Fruit fly (Drosophila melanogaster) whole organism, wandering third instar larva: ENCODE data around the gene CG31674.

Experiments used
- CG9705 ChIP-seq: fragments of 200-800 bp; sonication (Bioruptor generic); optimal IDR thresholded peaks from 2 replicates; lab custom pipeline; 2018; ENCODE audit warnings: missing biosample characterization, mild to moderate bottlenecking, missing genetic modification characterization
- CrebA ChIP-seq: fragments of 200-800 bp; sonication (Bioruptor generic); optimal IDR thresholded peaks from 2 replicates; lab custom pipeline; 2016; ENCODE audit warnings: missing biosample characterization, mild to moderate bottlenecking, missing genetic modification characterization, borderline replicate concordance
- Hr78 ChIP-seq: fragments of >200 bp; optimal IDR thresholded peaks from 2 replicates; lab custom pipeline; 2017; ENCODE audit warnings: missing biosample characterization, missing genetic modification characterization
- Jra ChIP-seq: sonication (Bioruptor generic); optimal IDR thresholded peaks from 2 replicates; lab custom pipeline; 2016; ENCODE audit warnings: missing biosample characterization, missing genetic modification characterization
- dmrt93B ChIP-seq: fragments of 200-800 bp; sonication (Bioruptor generic); optimal IDR thresholded peaks from 2 replicates; lab custom pipeline; 2018; ENCODE audit warnings: missing biosample characterization, mild to moderate bottlenecking, missing genetic modification characterization
- dsf ChIP-seq: sonication (Bioruptor generic); optimal IDR thresholded peaks from 2 replicates; lab custom pipeline; 2016; ENCODE audit warnings: missing biosample characterization, missing genetic modification characterization, borderline replicate concordance
- h ChIP-seq: fragments of 200-800 bp; sonication (Bioruptor generic); optimal IDR thresholded peaks from 3 replicates; lab custom pipeline; 2016; ENCODE audit warnings: missing biosample characterization, mild to moderate bottlenecking, missing genetic modification characterization
- lola ChIP-seq: fragments of >200 bp; optimal IDR thresholded peaks from 2 replicates; lab custom pipeline; 2017; ENCODE audit warnings: missing biosample characterization, missing genetic modification characterization
- pan ChIP-seq: fragments of >200 bp; optimal IDR thresholded peaks from 2 replicates; lab custom pipeline; 2017
- psq ChIP-seq: fragments of 200-800 bp; sonication (Bioruptor generic); optimal IDR thresholded peaks from 3 replicates; lab custom pipeline; 2017; ENCODE audit warnings: missing biosample characterization, mild to moderate bottlenecking, missing genetic modification characterization, moderate library complexity
- usp ChIP-seq: fragments of >200 bp; optimal IDR thresholded peaks from 2 replicates; lab custom pipeline; 2017; ENCODE audit warnings: missing biosample characterization, missing genetic modification characterization
- woc ChIP-seq: sonication (Bioruptor generic); optimal IDR thresholded peaks from 2 replicates; lab custom pipeline; 2016; ENCODE audit warnings: missing biosample characterization, mild to moderate bottlenecking, missing genetic modification characterization

- TF ChIP-seq Hr78 (GFP tag; lab: Kevin White, UChicago) (no peak), usp (no peak), pan (lab: Kevin White, UChicago) (no peak), lola (GFP tag; lab: Kevin White, UChicago) (no peak), Jra (no peak), CG9705 (GFP tag; lab: Kevin White, UChicago) (no peak), psq (no peak), dsf (GFP tag; lab: Kevin White, UChicago) (no peak), h (GFP tag; lab: Kevin White, UChicago) (peak; percentile 70), woc (GFP tag; lab: Kevin White, UChicago) (no peak), dmrt93B (no peak), CrebA (GFP tag; lab: Kevin White, UChicago) (no peak)
These were observed 1.2 kb upstream of the CG31674 start for dm6 chr2L:20829755-20830396.
